Fruit fly (Drosophila melanogaster): ENCODE measurements around the gene Dip-B.
A peak's percentile ranks its signal among the peaks of the same experiment; 100 is the strongest.

Dip-B gene

DNA sequence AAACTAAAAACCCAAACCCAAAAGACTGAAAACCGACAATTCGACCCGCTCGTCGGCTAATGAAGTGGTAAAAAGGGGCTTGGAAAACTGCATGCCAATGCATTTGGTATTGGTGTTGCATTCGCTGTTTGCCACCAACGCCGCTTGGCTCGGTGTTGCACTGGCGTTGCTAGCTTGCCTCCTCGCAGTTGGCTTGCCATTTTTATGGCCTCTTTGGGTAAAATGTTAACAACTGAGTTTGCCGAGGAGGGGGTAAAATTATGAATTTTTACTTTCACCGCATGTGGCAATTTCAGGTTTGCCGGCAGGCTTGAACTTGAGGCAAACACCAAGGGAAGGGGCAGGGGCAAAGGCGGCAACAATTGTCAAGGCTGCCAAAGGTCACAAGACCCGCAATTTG, 6.6 kb downstream of the Dip-B start:
- TF ChIP-seq disco-r (GFP tag; optimal IDR thresholded peaks at IDR 0.05) (no peak), B-H2 (GFP tag; optimal IDR thresholded peaks at IDR 0.05) (no peak), CG31388 (GFP tag; optimal IDR thresholded peaks at IDR 0.05) (no peak), zen (tag; optimal IDR thresholded peaks at IDR 0.05) (peak; percentile 68), al (GFP tag; IDR thresholded peaks at IDR 0.05) (no peak), Dek (tag; optimal IDR thresholded peaks at IDR 0.05) (no peak), Mes4 (GFP tag; optimal IDR thresholded peaks at IDR 0.05) (no peak), unpg (GFP tag; optimal IDR thresholded peaks at IDR 0.05) (no peak), CG16815 (GFP tag; optimal IDR thresholded peaks at IDR 0.05) (no peak), CG9797 (GFP tag; optimal IDR thresholded peaks at IDR 0.05) (no peak), Kr (GFP tag; optimal IDR thresholded peaks at IDR 0.05) (peak; percentile 14), Lim3 (GFP tag; IDR thresholded peaks at IDR 0.05) (no peak), dan (GFP tag; IDR thresholded peaks at IDR 0.05) (no peak), twi (tag; optimal IDR thresholded peaks at IDR 0.05) (peak; percentile 19), CG13775 (GFP tag; optimal IDR thresholded peaks at IDR 0.05) (no peak), CG6272 (GFP tag; IDR thresholded peaks at IDR 0.05) (no peak), Mrtf (GFP tag; IDR thresholded peaks at IDR 0.05) (no peak), vfl (GFP tag; optimal IDR thresholded peaks at IDR 0.05) (no peak), tll (GFP tag; optimal IDR thresholded peaks at IDR 0.05) (peak in 1 of 2 experiments; percentile 35), dati (GFP tag; IDR thresholded peaks at IDR 0.05) (no peak), Nf-YA (GFP tag; IDR thresholded peaks at IDR 0.05) (no peak), her (GFP tag; optimal IDR thresholded peaks at IDR 0.05) (no peak), cad (GFP tag; optimal IDR thresholded peaks at IDR 0.05) (peak; percentile 84), crol (GFP tag; IDR thresholded peaks at IDR 0.05) (no peak), CG8944 (GFP tag; optimal IDR thresholded peaks at IDR 0.05) (no peak), PHDP (tag; optimal IDR thresholded peaks at IDR 0.05) (no peak), CG2129 (GFP tag; IDR thresholded peaks at IDR 0.05; ENCODE audit: partially characterized antibody) (no peak), CG15479 (GFP tag; optimal IDR thresholded peaks at IDR 0.05) (peak; percentile 71), prd (optimal IDR thresholded peaks at IDR 0.05) (no peak), prd (GFP tag; IDR thresholded peaks at IDR 0.05) (0 out of 3 replicates have a peak, but pooled peaks have one; percentile 27)

DNA sequence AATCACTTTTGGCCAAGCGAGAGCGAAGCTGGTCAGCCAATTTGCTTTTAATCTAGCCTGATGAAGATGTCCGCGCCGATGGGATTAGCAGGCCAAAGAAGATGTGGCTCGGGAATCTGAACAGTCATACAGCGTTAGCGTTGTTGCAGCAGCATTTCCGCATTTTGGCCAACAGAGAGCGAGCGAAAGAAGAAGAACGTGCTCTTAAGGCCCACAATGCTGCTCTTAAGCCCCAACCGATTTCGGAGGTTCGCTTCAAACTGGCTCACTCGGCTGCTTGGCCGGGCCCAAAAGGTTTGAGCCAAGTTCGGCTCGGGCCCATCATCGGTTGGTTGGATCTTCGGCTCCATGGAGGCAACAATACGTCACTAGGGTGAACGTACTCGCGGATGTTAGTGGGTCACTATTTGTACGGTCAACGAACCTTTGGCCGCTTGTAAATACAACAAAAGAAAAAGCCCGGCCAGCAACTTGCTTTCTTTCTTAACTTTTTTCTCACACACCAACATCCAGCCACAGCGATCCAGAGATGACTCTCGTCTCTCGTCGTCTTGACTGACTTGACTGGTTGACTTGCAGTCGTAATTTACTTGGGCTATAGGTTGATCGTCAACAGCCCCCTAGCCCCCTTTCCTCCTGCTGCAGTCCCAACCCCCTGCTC, 7.7 kb downstream of the Dip-B start:
- peak; percentile 63 for TF ChIP-seq Med (GFP tag)
- TF ChIP-seq CG3163 (GFP tag; optimal IDR thresholded peaks at IDR 0.05), result peak; percentile 90
- no peak for TF ChIP-seq unpg (GFP tag; optimal IDR thresholded peaks at IDR 0.05)
- no peak for TF ChIP-seq CG4730 (GFP tag; IDR thresholded peaks at IDR 0.05)
- TF ChIP-seq Atf3 (GFP tag; optimal IDR thresholded peaks at IDR 0.05), result no peak
- TF ChIP-seq CG2120 (GFP tag; optimal IDR thresholded peaks at IDR 0.05), result no peak
- TF ChIP-seq fru (optimal IDR thresholded peaks at IDR 0.05), result no peak
- TF ChIP-seq CG5180 (GFP tag; optimal IDR thresholded peaks at IDR 0.05), result peak; percentile 97
- no peak for TF ChIP-seq ato (GFP tag; IDR thresholded peaks at IDR 0.05; ENCODE audit: partially characterized antibody)
- TF ChIP-seq CG10431 (GFP tag; optimal IDR thresholded peaks at IDR 0.05), result no peak
- TF ChIP-seq CG6654 (GFP tag; optimal IDR thresholded peaks at IDR 0.05), result no peak
- peak; percentile 36 for TF ChIP-seq CG17385 (GFP tag; optimal IDR thresholded peaks at IDR 0.05)
- no peak for TF ChIP-seq CG12769 (tag; optimal IDR thresholded peaks at IDR 0.05)
- no peak for TF ChIP-seq usp (GFP tag; optimal IDR thresholded peaks at IDR 0.05)
- no peak for TF ChIP-seq Taf1 (GFP tag; IDR thresholded peaks at IDR 0.05)
- 0 out of 3 replicates have a peak, but pooled peaks have one; percentile 26 for TF ChIP-seq ci (GFP tag; IDR thresholded peaks at IDR 0.05)
- TF ChIP-seq grn (GFP tag; optimal IDR thresholded peaks at IDR 0.05), result no peak
- TF ChIP-seq ranshi (GFP tag; IDR thresholded peaks at IDR 0.05), result no peak
- peak in 1 of 2 experiments; percentile 69 for TF ChIP-seq Eip74EF (GFP tag; optimal IDR thresholded peaks at IDR 0.05)
- no peak for TF ChIP-seq seq (GFP tag; IDR thresholded peaks at IDR 0.05)
- TF ChIP-seq Trl (optimal IDR thresholded peaks at IDR 0.05), result peak; percentile 32 to 45
- TF ChIP-seq Trl (GFP tag; optimal IDR thresholded peaks at IDR 0.05), result no peak
- TF ChIP-seq CG11695 (GFP tag; IDR thresholded peaks at IDR 0.05), result no peak
- peak; percentile 39 for TF ChIP-seq kni (GFP tag; optimal IDR thresholded peaks at IDR 0.05)

Measured in whole organism, embryonic.